Worm (Caenorhabditis elegans) whole organism, early embryonic: ENCODE results near the gene num-1.

Experiments used
- B0310.2 ChIP-seq: sonication (generic microtip); optimal IDR thresholded peaks from 2 replicates; lab custom pipeline; 2016; ENCODE audit warnings: mild to moderate bottlenecking, missing genetic modification characterization, missing compliant biosample characterization
- F13C5.2 ChIP-seq: sonication (generic microtip); optimal IDR thresholded peaks from 2 replicates; lab custom pipeline; 2017; ENCODE audit warnings: mild to moderate bottlenecking, missing genetic modification characterization, inconsistent platforms, missing compliant biosample characterization
- aly-1 ChIP-seq: sonication (generic microtip); optimal IDR thresholded peaks from 2 replicates; lab custom pipeline; 2016; ENCODE audit warnings: missing genetic modification characterization, missing compliant biosample characterization
- ama-1 ChIP-seq: fragments of 150-350 bp; optimal IDR thresholded peaks from 2 replicates; lab custom pipeline; 2014
- ceh-13 ChIP-seq: fragments of 200-800 bp; sonication (Bioruptor generic); optimal IDR thresholded peaks from 2 replicates; lab custom pipeline; 2018; ENCODE audit warnings: mild to moderate bottlenecking, missing genetic modification characterization, missing compliant biosample characterization
- ceh-36 ChIP-seq: sonication (generic microtip); optimal IDR thresholded peaks from 2 replicates; lab custom pipeline; 2016; ENCODE audit warnings: missing genetic modification characterization, inconsistent platforms, missing compliant biosample characterization
- flt-1 ChIP-seq: fragments of 200-800 bp; sonication (Bioruptor generic); IDR thresholded peaks from 2 replicates; pipeline ENCODE4 v1.3.6; 2022; ENCODE audit warnings: missing genetic modification characterization, missing compliant biosample characterization
- hmbx-1 ChIP-seq: sonication (generic microtip); optimal IDR thresholded peaks from 2 replicates; lab custom pipeline; 2016; ENCODE audit warnings: mild to moderate bottlenecking, missing genetic modification characterization, missing compliant biosample characterization
- hmg-4 ChIP-seq: fragments of 200-800 bp; sonication (Bioruptor generic); optimal IDR thresholded peaks from 2 replicates; lab custom pipeline; 2018; ENCODE audit warnings: mild to moderate bottlenecking, missing genetic modification characterization, missing compliant biosample characterization
- scrt-1 ChIP-seq: fragments of 200-800 bp; sonication (Bioruptor generic); IDR thresholded peaks from 2 replicates; pipeline ENCODE4 v1.3.6; 2022; ENCODE audit warnings: missing genetic modification characterization, missing compliant biosample characterization
- sea-1 ChIP-seq: fragments of 200-800 bp; sonication (Bioruptor generic); conservative IDR thresholded peaks from 2 replicates; pipeline ENCODE4 v1.3.6; 2022; ENCODE audit warnings: missing genetic modification characterization, missing compliant biosample characterization
- tbx-11 ChIP-seq: fragments of 200-800 bp; sonication (Bioruptor generic); IDR thresholded peaks from 2 replicates; pipeline ENCODE4 v1.3.6; 2022; ENCODE audit warnings: missing genetic modification characterization, missing compliant biosample characterization
- tbx-37 ChIP-seq: fragments of 200-800 bp; sonication (Bioruptor generic); conservative IDR thresholded peaks from 2 replicates; pipeline ENCODE4 v1.3.6; 2022; ENCODE audit warnings: missing genetic modification reagents, missing genetic modification characterization, missing compliant biosample characterization
- tra-4 ChIP-seq: sonication (generic microtip); optimal IDR thresholded peaks from 2 replicates; lab custom pipeline; 2017; ENCODE audit warnings: missing genetic modification characterization, missing compliant biosample characterization

ce11 chrV:20830409-20830808 lies 798 bp downstream of the num-1 start:
- TF ChIP-seq scrt-1 (no peak), aly-1 (tag; lab: Kevin White, UChicago) (no peak), B0310.2 (tag; lab: Kevin White, UChicago) (no peak), tbx-11 (GFP tag; lab: Robert Waterston, UW) (no peak), ceh-13 (GFP tag; lab: Kevin White, UChicago) (no peak), sea-1 (no peak), hmbx-1 (tag; lab: Kevin White, UChicago) (no peak), ama-1 (lab: Kevin White, UChicago) (no peak), tra-4 (no peak), ceh-36 (tag; lab: Kevin White, UChicago) (no peak), hmg-4 (GFP tag; lab: Kevin White, UChicago) (no peak), flt-1 (no peak), F13C5.2 (no peak), tbx-37 (GFP tag; lab: Robert Waterston, UW) (no peak)
